Fruit fly (Drosophila melanogaster): ENCODE results near the gene mthl10.

The mthl10 gene

dm6 chr3L:378072-378423 lies 35.3 kb upstream of the mthl10 start (continued):
- TF ChIP-seq peb (GFP tag; IDR thresholded peaks at IDR 0.05) (no peak), CG4820 (GFP tag; optimal IDR thresholded peaks at IDR 0.05) (no peak), sima (GFP tag; optimal IDR thresholded peaks at IDR 0.05) (no peak), Adf1 (GFP tag; IDR thresholded peaks at IDR 0.05) (peak; percentile 84), sna (GFP tag; IDR thresholded peaks at IDR 0.05; ENCODE audit: partially characterized antibody) (0 out of 2 replicates have a peak, but pooled peaks have one; percentile 29), pho (GFP tag; optimal IDR thresholded peaks at IDR 0.05) (no peak), CG32767 (GFP tag; IDR thresholded peaks at IDR 0.05) (peak; percentile 33; the same call in 1 of the 2 replicates), wdn (GFP tag; IDR thresholded peaks at IDR 0.05) (no peak), CG32532 (GFP tag; IDR thresholded peaks at IDR 0.05) (no peak), Atf3 (GFP tag; optimal IDR thresholded peaks at IDR 0.05) (no peak), az2 (GFP tag; optimal IDR thresholded peaks at IDR 0.05) (no peak), amos (GFP tag; IDR thresholded peaks at IDR 0.05; ENCODE audit: partially characterized antibody) (peak; percentile 12; the same call in 1 of the 2 replicates), crol (GFP tag; IDR thresholded peaks at IDR 0.05) (peak; percentile 43; the same call in 1 of the 2 replicates), fd64A (GFP tag; optimal IDR thresholded peaks at IDR 0.05) (no peak), pb (GFP tag; optimal IDR thresholded peaks at IDR 0.05) (peak; percentile 32), CG16813 (GFP tag; IDR thresholded peaks at IDR 0.05; ENCODE audit: partially characterized antibody) (peak; percentile 52; the same call in 1 of the 3 replicates), otp (GFP tag; IDR thresholded peaks at IDR 0.05) (peak; percentile 33; the same call in 1 of the 3 replicates), tup (GFP tag; optimal IDR thresholded peaks at IDR 0.05) (no peak), lbe (GFP tag; optimal IDR thresholded peaks at IDR 0.05) (no peak), CG18476 (GFP tag; optimal IDR thresholded peaks at IDR 0.05) (no peak), bcd (GFP tag; optimal IDR thresholded peaks at IDR 0.05) (no peak), sob (GFP tag; IDR thresholded peaks at IDR 0.05) (no peak), CG14014 (GFP tag; IDR thresholded peaks at IDR 0.05) (no peak), CG31388 (GFP tag; optimal IDR thresholded peaks at IDR 0.05) (no peak), CG8359 (GFP tag; optimal IDR thresholded peaks at IDR 0.05; ENCODE audit: borderline replicate concordance) (no peak), Mrtf (GFP tag; IDR thresholded peaks at IDR 0.05) (no peak), CG2202 (tag; optimal IDR thresholded peaks at IDR 0.05) (no peak), Myb (GFP tag; optimal IDR thresholded peaks at IDR 0.05) (no peak), Hsf (GFP tag; optimal IDR thresholded peaks at IDR 0.05) (no peak), Rfx (GFP tag; IDR thresholded peaks at IDR 0.05) (no peak), D (optimal IDR thresholded peaks at IDR 0.05) (peak; percentile 97), D (GFP tag; optimal IDR thresholded peaks at IDR 0.05) (no peak), tll (GFP tag; optimal IDR thresholded peaks at IDR 0.05) (peak; percentile 34 to 100), Dfd (GFP tag; optimal IDR thresholded peaks at IDR 0.05) (no peak), BtbVII (GFP tag; optimal IDR thresholded peaks at IDR 0.05) (no peak), gcm2 (GFP tag; optimal IDR thresholded peaks at IDR 0.05) (no peak), zf30C (GFP tag; optimal IDR thresholded peaks at IDR 0.05) (no peak), CG18764 (GFP tag; optimal IDR thresholded peaks at IDR 0.05) (no peak), slp2 (GFP tag; optimal IDR thresholded peaks at IDR 0.05) (no peak), Ada2b (GFP tag; IDR thresholded peaks at IDR 0.05) (no peak), Dll (GFP tag; IDR thresholded peaks at IDR 0.05; ENCODE audit: partially characterized antibody) (peak; percentile 46; the same call in 1 of the 4 replicates), Hr3 (GFP tag; optimal IDR thresholded peaks at IDR 0.05) (no peak), dm (GFP tag; optimal IDR thresholded peaks at IDR 0.05) (peak; percentile 8), ems (GFP tag; optimal IDR thresholded peaks at IDR 0.05) (no peak), en (GFP tag; optimal IDR thresholded peaks at IDR 0.05) (no peak), CG12236 (GFP tag; optimal IDR thresholded peaks at IDR 0.05) (no peak), CG4424 (GFP tag; optimal IDR thresholded peaks at IDR 0.05) (no peak), p53 (GFP tag; optimal IDR thresholded peaks at IDR 0.05) (peak; percentile 6), CG11560 (tag; IDR thresholded peaks at IDR 0.05) (no peak), dmrt99B (tag; optimal IDR thresholded peaks at IDR 0.05) (no peak), vvl (GFP tag; IDR thresholded peaks at IDR 0.05) (peak; percentile 67), seq (GFP tag; IDR thresholded peaks at IDR 0.05) (peak; percentile 16; the same call in 1 of the 2 replicates), CG6254 (GFP tag; optimal IDR thresholded peaks at IDR 0.05) (no peak)
